Worm (Caenorhabditis elegans): ENCODE results near the gene atn-1.

DNA sequence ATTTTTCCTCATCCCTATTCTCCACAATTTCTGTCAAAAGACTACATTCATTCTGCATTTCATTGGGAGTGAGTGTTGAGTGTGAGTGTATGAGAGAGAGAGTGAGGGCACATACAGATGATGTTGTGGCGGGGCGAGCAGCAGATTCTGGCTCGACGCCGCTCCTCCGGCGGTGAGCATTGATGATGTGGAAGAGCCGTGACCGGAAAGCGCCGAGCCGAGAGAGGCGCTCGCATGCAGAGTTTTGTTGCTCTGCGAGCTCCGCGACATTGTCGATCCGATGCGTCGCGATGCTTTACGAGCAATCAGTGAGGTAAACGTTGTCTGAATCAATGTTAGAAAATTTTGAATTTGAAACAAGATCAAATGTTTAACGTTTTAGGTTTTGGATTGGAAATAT, 22.5 kb upstream of the atn-1 start:
- no peak for TF ChIP-seq nhr-237 (tag; optimal IDR thresholded peaks at IDR 0.05)
- TF ChIP-seq zag-1 (tag; optimal IDR thresholded peaks at IDR 0.05) = no peak

Measured in whole organism, L2 larva.